Worm (Caenorhabditis elegans): ENCODE data around the gene add-2.

DNA sequence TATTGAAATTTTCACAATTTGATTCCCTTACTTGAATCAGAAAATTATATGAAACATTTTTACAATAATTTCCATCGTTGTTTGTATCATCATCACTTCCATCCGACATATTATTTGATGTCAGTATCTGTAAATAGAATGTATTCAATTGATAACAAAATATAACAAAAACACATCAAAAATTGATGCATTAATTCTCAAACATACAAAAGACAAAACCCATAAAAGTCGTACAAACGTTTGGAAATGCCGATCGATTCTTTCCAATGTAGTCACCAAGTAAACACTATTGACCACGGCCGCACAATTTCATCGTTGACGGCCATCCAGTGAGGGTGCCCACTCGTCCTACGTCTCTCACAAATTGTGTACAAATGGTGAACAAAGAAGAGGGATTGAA lies at the start of gene add-2:
- TF ChIP-seq flt-1 (GFP tag; IDR thresholded peaks at IDR 0.05), result no peak
- no peak for TF ChIP-seq ama-1 (optimal IDR thresholded peaks at IDR 0.05)
- no peak for TF ChIP-seq B0310.2 (tag; optimal IDR thresholded peaks at IDR 0.05)
- no peak for TF ChIP-seq tbx-37 (GFP tag; conservative IDR thresholded peaks at IDR 0.05)
- no peak for TF ChIP-seq ceh-36 (tag; optimal IDR thresholded peaks at IDR 0.05)
- TF ChIP-seq ets-7 (tag; optimal IDR thresholded peaks at IDR 0.05), result no peak
- TF ChIP-seq tra-4 (tag; optimal IDR thresholded peaks at IDR 0.05), result no peak
